Worm (Caenorhabditis elegans) whole organism, L4/young adult: ENCODE results near the gene idhb-1.

Source experiments
- W03F9.2 ChIP-seq: fragments of 150-350 bp; optimal IDR thresholded peaks from 2 replicates; lab custom pipeline; 2014; ENCODE audit warnings: missing biosample characterization, missing genetic modification characterization
- dao-5 ChIP-seq: sonication (generic microtip); optimal IDR thresholded peaks from 2 replicates; lab custom pipeline; 2016; ENCODE audit warnings: missing genotype, missing genetic modification characterization, moderate library complexity, missing compliant biosample characterization
- him-1 ChIP-seq: sonication (generic microtip); optimal IDR thresholded peaks from 2 replicates; lab custom pipeline; 2016; ENCODE audit warnings: missing genotype, missing genetic modification reagents, missing genetic modification characterization, missing compliant biosample characterization

- TF ChIP-seq W03F9.2 (tag; lab: Kevin White, UChicago) (no peak), him-1 (tag; lab: Kevin White, UChicago) (no peak), dao-5 (tag; lab: Kevin White, UChicago) (no peak)
Observed at ce11 chrX:14194251-14194650, 20.4 kb upstream of the idhb-1 start.
